Fruit fly (Drosophila melanogaster) whole organism, embryonic: Measurements from ENCODE around the gene CG2772.

Experiments used
- CG14860 ChIP-seq: fragments of 200-800 bp; sonication (Bioruptor generic); IDR thresholded peaks from 3 replicates; pipeline ENCODE4 v1.3.6; 2022; ENCODE audit warnings: missing biosample characterization, missing genetic modification characterization; ENCODE audit not compliant: partially characterized antibody
- CG15269 ChIP-seq: fragments of 200-800 bp; sonication (Bioruptor generic); optimal IDR thresholded peaks from 2 replicates; lab custom pipeline; 2018; ENCODE audit warnings: missing biosample characterization, mild to moderate bottlenecking, missing genetic modification characterization, moderate library complexity
- CG17359 ChIP-seq: fragments of 200-800 bp; sonication (Bioruptor generic); optimal IDR thresholded peaks from 3 replicates; lab custom pipeline; 2018; ENCODE audit warnings: missing biosample characterization, mild to moderate bottlenecking, missing genetic modification characterization, moderate library complexity
- CG17361 ChIP-seq: fragments of 200-800 bp; sonication (Bioruptor generic); IDR thresholded peaks from 3 replicates; pipeline ENCODE4 v1.3.6; 2022; ENCODE audit warnings: missing biosample characterization, missing genetic modification characterization
- CG17568 ChIP-seq: fragments of 200-800 bp; sonication (Bioruptor generic); optimal IDR thresholded peaks from 2 replicates; lab custom pipeline; 2018; ENCODE audit warnings: missing biosample characterization, mild to moderate bottlenecking, missing genetic modification characterization, moderate library complexity
- CG2202 ChIP-seq: fragments of 200-800 bp; sonication (Bioruptor generic); optimal IDR thresholded peaks from 2 replicates; lab custom pipeline; 2018; ENCODE audit warnings: missing biosample characterization, mild to moderate bottlenecking, missing genetic modification characterization
- CG2875 ChIP-seq: fragments of 200-800 bp; sonication (Bioruptor generic); optimal IDR thresholded peaks from 2 replicates; lab custom pipeline; 2017; ENCODE audit warnings: missing biosample characterization, mild to moderate bottlenecking, missing genetic modification characterization, missing genetic modification reagents
- CG33557 ChIP-seq: fragments of 200-800 bp; sonication (Bioruptor generic); optimal IDR thresholded peaks from 2 replicates; lab custom pipeline; 2019; ENCODE audit warnings: missing biosample characterization, mild to moderate bottlenecking, missing genetic modification characterization, moderate library complexity
- CG3838 ChIP-seq: fragments of 200-800 bp; sonication (Bioruptor generic); optimal IDR thresholded peaks from 3 replicates; lab custom pipeline; 2016; ENCODE audit warnings: missing biosample characterization, missing genetic modification characterization
- CG3847 ChIP-seq: fragments of 200-800 bp; sonication (Bioruptor generic); IDR thresholded peaks from 2 replicates; pipeline ENCODE4 v1.3.6; 2022; ENCODE audit warnings: missing biosample characterization, missing genetic modification characterization
- CG3995 ChIP-seq: fragments of 200-800 bp; sonication (Bioruptor generic); optimal IDR thresholded peaks from 3 replicates; lab custom pipeline; 2016; ENCODE audit warnings: missing biosample characterization, missing genetic modification characterization
- CG43689 ChIP-seq: fragments of 200-800 bp; sonication (Bioruptor generic); IDR thresholded peaks from 2 replicates; pipeline ENCODE4 v1.3.6; 2022; ENCODE audit warnings: missing biosample characterization, missing genetic modification characterization
- CG8089 ChIP-seq: fragments of 200-800 bp; sonication (Bioruptor generic); optimal IDR thresholded peaks from 3 replicates; lab custom pipeline; 2016; ENCODE audit warnings: missing biosample characterization, missing genetic modification characterization
- CG9727 ChIP-seq: fragments of 200-800 bp; sonication (Bioruptor generic); optimal IDR thresholded peaks from 3 replicates; lab custom pipeline; 2017; ENCODE audit warnings: missing biosample characterization, mild to moderate bottlenecking, missing genetic modification characterization
- CHES-1-like ChIP-seq: fragments of 200-800 bp; sonication (Bioruptor generic); optimal IDR thresholded peaks from 2 replicates; lab custom pipeline; 2016; ENCODE audit warnings: missing biosample characterization, missing genetic modification characterization
- Dad ChIP-seq: fragments of 200-800 bp; sonication (Bioruptor generic); optimal IDR thresholded peaks from 3 replicates; lab custom pipeline; 2016; ENCODE audit warnings: missing biosample characterization, missing genetic modification characterization
- Fer3 ChIP-seq: fragments of 200-800 bp; sonication (Bioruptor generic); optimal IDR thresholded peaks from 2 replicates; lab custom pipeline; 2018; ENCODE audit warnings: missing biosample characterization, mild to moderate bottlenecking, missing genetic modification characterization, moderate library complexity
- H15 ChIP-seq: fragments of 200-800 bp; sonication (Bioruptor generic); IDR thresholded peaks from 3 replicates; pipeline ENCODE4 v1.3.6; 2022; ENCODE audit warnings: missing biosample characterization, missing genetic modification characterization
- HmgZ ChIP-seq: fragments of 200-800 bp; sonication (Bioruptor generic); optimal IDR thresholded peaks from 2 replicates; lab custom pipeline; 2018; ENCODE audit warnings: missing biosample characterization, mild to moderate bottlenecking, missing genetic modification characterization
- Hsf ChIP-seq: fragments of 200-800 bp; sonication (Bioruptor generic); optimal IDR thresholded peaks from 3 replicates; lab custom pipeline; 2016; ENCODE audit warnings: missing biosample characterization, missing genetic modification characterization
- Kr ChIP-seq: fragments of 200-800 bp; sonication (Bioruptor generic); optimal IDR thresholded peaks from 2 replicates; lab custom pipeline; 2017; ENCODE audit warnings: missing biosample characterization, mild to moderate bottlenecking, missing genetic modification characterization
- MBD-R2 ChIP-seq: fragments of 200-800 bp; sonication (Bioruptor generic); IDR thresholded peaks from 2 replicates; pipeline ENCODE4 v1.3.6; 2022; ENCODE audit warnings: missing biosample characterization, missing genetic modification characterization
- Pdp1 ChIP-seq, 2 experiments: fragments of 200-800 bp; sonication (Bioruptor generic); optimal IDR thresholded peaks; 3 replicates each; lab custom pipeline; 2016; ENCODE audit warnings: missing biosample characterization in 2 of 2, missing genetic modification characterization in 2 of 2, mild to moderate bottlenecking in 1 of 2, moderate library complexity in 1 of 2
- Ptx1 ChIP-seq: fragments of 200-800 bp; sonication (Bioruptor generic); IDR thresholded peaks from 2 replicates; pipeline ENCODE4 v1.3.6; 2022; ENCODE audit warnings: missing biosample characterization, missing genetic modification characterization
- Rfx ChIP-seq: fragments of 200-800 bp; sonication (Bioruptor generic); IDR thresholded peaks from 2 replicates; pipeline ENCODE4 v1.3.6; 2022; ENCODE audit warnings: missing biosample characterization, missing genetic modification characterization
- Sox102F ChIP-seq: fragments of 200-800 bp; sonication (Bioruptor generic); optimal IDR thresholded peaks from 2 replicates; lab custom pipeline; 2018; ENCODE audit warnings: missing biosample characterization, mild to moderate bottlenecking, missing genetic modification characterization, moderate library complexity
- Usf ChIP-seq: fragments of 200-800 bp; sonication (Bioruptor generic); optimal IDR thresholded peaks from 2 replicates; lab custom pipeline; 2017; ENCODE audit warnings: missing genotype, missing biosample characterization, missing genetic modification characterization
- Vsx1 ChIP-seq: fragments of 200-800 bp; sonication (Bioruptor generic); optimal IDR thresholded peaks from 2 replicates; lab custom pipeline; 2017; ENCODE audit warnings: missing biosample characterization, mild to moderate bottlenecking, missing genetic modification characterization, missing genetic modification reagents
- bigmax ChIP-seq: fragments of 200-800 bp; sonication (Bioruptor generic); optimal IDR thresholded peaks from 2 replicates; lab custom pipeline; 2018; ENCODE audit warnings: missing biosample characterization, mild to moderate bottlenecking, missing genetic modification characterization
- chinmo ChIP-seq: fragments of 200-800 bp; sonication (Bioruptor generic); IDR thresholded peaks from 4 replicates; pipeline ENCODE4 v1.3.6; 2022; ENCODE audit warnings: missing biosample characterization, missing genetic modification characterization; ENCODE audit not compliant: partially characterized antibody
- cwo ChIP-seq: fragments of 200-800 bp; sonication (Bioruptor generic); optimal IDR thresholded peaks from 3 replicates; lab custom pipeline; 2017; ENCODE audit warnings: missing biosample characterization, missing genetic modification characterization, mild to moderate bottlenecking, moderate library complexity, missing genetic modification reagents
- dimm ChIP-seq: fragments of 200-800 bp; sonication (Bioruptor generic); IDR thresholded peaks from 2 replicates; pipeline ENCODE4 v1.3.6; 2022; ENCODE audit warnings: missing biosample characterization, missing genetic modification characterization
- ems ChIP-seq: fragments of 200-800 bp; sonication (Bioruptor generic); optimal IDR thresholded peaks from 3 replicates; lab custom pipeline; 2016; ENCODE audit warnings: missing biosample characterization, missing genetic modification characterization
- fd64A ChIP-seq: fragments of 200-800 bp; sonication (Bioruptor generic); optimal IDR thresholded peaks from 3 replicates; lab custom pipeline; 2018; ENCODE audit warnings: missing biosample characterization, mild to moderate bottlenecking, missing genetic modification characterization
- fd96Cb ChIP-seq: fragments of 200-800 bp; sonication (Bioruptor generic); optimal IDR thresholded peaks from 2 replicates; lab custom pipeline; 2018; ENCODE audit warnings: missing biosample characterization, mild to moderate bottlenecking, missing genetic modification characterization, moderate library complexity
- gcm ChIP-seq: fragments of 200-800 bp; sonication (Bioruptor generic); optimal IDR thresholded peaks from 2 replicates; lab custom pipeline; 2019; ENCODE audit warnings: missing biosample characterization, mild to moderate bottlenecking, missing genetic modification characterization, moderate library complexity
- grau ChIP-seq: fragments of 200-800 bp; optimal IDR thresholded peaks from 3 replicates; lab custom pipeline; 2019; ENCODE audit warnings: missing biosample characterization, mild to moderate bottlenecking, missing genetic modification characterization, moderate library complexity
- h ChIP-seq: fragments of >200 bp; optimal IDR thresholded peaks from 2 replicates; lab custom pipeline; 2017
- hkb ChIP-seq, 2 experiments: fragments of 200-800 bp in 1 of 2; fragments of >200 bp in 1 of 2; sonication (Bioruptor generic) in 1 of 2; IDR thresholded peaks in 1 of 2; optimal IDR thresholded peaks in 1 of 2; 2 replicates each; pipeline versions ENCODE4 v1.3.6 to Lab custom; 2017 to 2022; ENCODE audit warnings: missing biosample characterization in 1 of 2, missing genetic modification characterization in 1 of 2
- jigr1 ChIP-seq: fragments of 200-800 bp; sonication (Bioruptor generic); IDR thresholded peaks from 3 replicates; pipeline ENCODE4 v1.3.6; 2022; ENCODE audit warnings: missing biosample characterization, missing genetic modification characterization
- ken ChIP-seq: fragments of 200-800 bp; sonication (Bioruptor generic); IDR thresholded peaks from 3 replicates; pipeline ENCODE4 v1.3.6; 2022; ENCODE audit warnings: missing biosample characterization, missing genetic modification characterization
- knrl ChIP-seq: fragments of 200-800 bp; sonication (Bioruptor generic); IDR thresholded peaks from 3 replicates; pipeline ENCODE4 v1.3.6; 2022; ENCODE audit warnings: missing biosample characterization, missing genetic modification characterization; ENCODE audit not compliant: partially characterized antibody
- maf-S ChIP-seq: fragments of 200-800 bp; sonication (Bioruptor generic); optimal IDR thresholded peaks from 2 replicates; lab custom pipeline; 2016; ENCODE audit warnings: missing biosample characterization, missing genetic modification characterization
- onecut ChIP-seq: fragments of 200-800 bp; sonication (Bioruptor generic); IDR thresholded peaks from 2 replicates; pipeline ENCODE4 v1.3.6; 2022; ENCODE audit warnings: missing biosample characterization, missing genetic modification characterization
- pho ChIP-seq: fragments of 200-800 bp; sonication (Bioruptor generic); optimal IDR thresholded peaks from 2 replicates; lab custom pipeline; 2016; ENCODE audit warnings: missing biosample characterization, missing genetic modification characterization
- repo ChIP-seq: fragments of 200-800 bp; sonication (Bioruptor generic); optimal IDR thresholded peaks from 2 replicates; lab custom pipeline; 2016; ENCODE audit warnings: missing biosample characterization, missing genetic modification characterization
- seq ChIP-seq: fragments of 200-800 bp; sonication (Bioruptor generic); IDR thresholded peaks from 2 replicates; pipeline ENCODE4 v1.3.6; 2022; ENCODE audit warnings: missing biosample characterization, missing genetic modification characterization
- sim ChIP-seq: fragments of 200-800 bp; sonication (Bioruptor generic); IDR thresholded peaks from 2 replicates; pipeline ENCODE4 v1.3.6; 2022; ENCODE audit warnings: missing biosample characterization, missing genetic modification characterization
- tap ChIP-seq: fragments of 200-800 bp; optimal IDR thresholded peaks from 3 replicates; lab custom pipeline; 2019; ENCODE audit warnings: missing biosample characterization, mild to moderate bottlenecking, missing genetic modification characterization, moderate library complexity
- twi ChIP-seq: fragments of 200-800 bp; optimal IDR thresholded peaks from 2 replicates; lab custom pipeline; 2019; ENCODE audit warnings: missing biosample characterization, mild to moderate bottlenecking, missing genetic modification characterization, moderate library complexity
- vvl ChIP-seq: fragments of 200-800 bp; sonication (Bioruptor generic); IDR thresholded peaks from 2 replicates; pipeline ENCODE4 v1.3.6; 2022; ENCODE audit warnings: missing biosample characterization, missing genetic modification characterization

CG2772 gene

DNA sequence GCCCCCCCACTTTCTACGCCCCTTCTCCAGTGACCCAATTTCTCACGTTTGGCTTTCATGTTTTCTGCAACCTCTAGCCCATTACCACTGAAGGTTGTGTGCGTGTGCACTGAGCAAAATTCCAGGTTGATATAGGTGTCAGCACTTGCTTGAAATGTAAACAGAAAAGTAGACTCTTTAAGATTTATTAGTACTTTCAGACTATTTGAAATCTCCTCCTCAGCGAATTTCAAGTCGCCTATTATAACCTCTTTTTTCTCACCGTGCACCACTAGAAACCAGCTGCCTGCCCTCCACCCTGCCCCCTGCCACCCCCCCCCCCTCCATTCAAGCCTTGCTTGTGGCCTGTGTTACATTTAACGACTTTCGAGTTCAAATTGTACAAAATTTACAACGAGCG lies 10.7 kb upstream of the CG2772 start (continued):
- TF ChIP-seq chinmo = no peak
- TF ChIP-seq CG9727 (GFP tag; lab: Kevin White, UChicago) = peak; percentile 32
- TF ChIP-seq dimm (GFP tag; lab: Robert Waterston, UW) = no peak
- no peak for TF ChIP-seq CG33557 (GFP tag; lab: Kevin White, UChicago)
- peak; percentile 60 for TF ChIP-seq Sox102F (GFP tag; lab: Kevin White, UChicago)
- TF ChIP-seq bigmax = no peak
- no peak for TF ChIP-seq CHES-1-like (GFP tag; lab: Kevin White, UChicago)
- no peak for TF ChIP-seq Fer3 (tag; lab: Kevin White, UChicago)
- TF ChIP-seq CG14860 (GFP tag; lab: Robert Waterston, UW) = no peak
- no peak for TF ChIP-seq tap
- TF ChIP-seq cwo (GFP tag; lab: Kevin White, UChicago) = no peak
- peak; percentile 72 for TF ChIP-seq H15 (GFP tag; lab: Robert Waterston, UW)
- peak; percentile 62 for TF ChIP-seq vvl
- no peak for TF ChIP-seq h (lab: Kevin White, UChicago)
- peak; percentile 59 for TF ChIP-seq CG17359 (tag; lab: Kevin White, UChicago)
- TF ChIP-seq fd64A = no peak
- TF ChIP-seq CG2875 (GFP tag; lab: Kevin White, UChicago) = peak; percentile 20
- TF ChIP-seq CG3847 (GFP tag; lab: Robert Waterston, UW) = no peak; the same call in 1 of the 2 replicates
- no peak for TF ChIP-seq Dad (GFP tag; lab: Kevin White, UChicago)
- TF ChIP-seq Pdp1 (GFP tag; optimal IDR thresholded peaks at IDR 0.05; lab: Kevin White, UChicago) = peak in 1 of 2 experiments; percentile 33
- no peak for TF ChIP-seq Usf
- TF ChIP-seq Ptx1 (GFP tag; lab: Robert Waterston, UW) = peak; percentile 60
- TF ChIP-seq CG17361 = peak; percentile 49; the same call in 1 of the 3 replicates
- TF ChIP-seq CG8089 (GFP tag; lab: Kevin White, UChicago) = no peak
- peak; percentile 59 for TF ChIP-seq onecut (GFP tag; lab: Robert Waterston, UW)
- no peak for TF ChIP-seq CG43689 (GFP tag; lab: Robert Waterston, UW)
- no peak for TF ChIP-seq Vsx1 (GFP tag; lab: Kevin White, UChicago)
- no peak for TF ChIP-seq CG17568 (GFP tag; lab: Kevin White, UChicago)
- no peak for TF ChIP-seq Kr
- TF ChIP-seq HmgZ (tag; lab: Kevin White, UChicago) = no peak
- TF ChIP-seq Rfx (GFP tag; lab: Robert Waterston, UW) = peak; percentile 52; the same call in 1 of the 2 replicates
- TF ChIP-seq CG3838 = no peak
- no peak for TF ChIP-seq twi (tag; lab: Kevin White, UChicago)
- no peak for TF ChIP-seq ems
- no peak for TF ChIP-seq hkb (optimal IDR thresholded peaks at IDR 0.05; lab: Kevin White, UChicago)
- peak; percentile 67 for TF ChIP-seq hkb (GFP tag; IDR thresholded peaks at IDR 0.05; lab: Robert Waterston, UW)
- TF ChIP-seq grau (tag; lab: Kevin White, UChicago) = peak; percentile 41
- TF ChIP-seq jigr1 (GFP tag; lab: Robert Waterston, UW) = no peak
- peak; percentile 51; the same call in 1 of the 3 replicates for TF ChIP-seq ken (GFP tag; lab: Robert Waterston, UW)
- TF ChIP-seq sim (GFP tag; lab: Robert Waterston, UW) = no peak
- TF ChIP-seq pho (GFP tag; lab: Kevin White, UChicago) = no peak
- no peak for TF ChIP-seq gcm (GFP tag; lab: Kevin White, UChicago)
- peak; percentile 41 for TF ChIP-seq CG15269
- no peak for TF ChIP-seq CG2202 (tag; lab: Kevin White, UChicago)
- no peak for TF ChIP-seq knrl (GFP tag; lab: Robert Waterston, UW)
- no peak for TF ChIP-seq maf-S (GFP tag; lab: Kevin White, UChicago)
- peak; percentile 53 for TF ChIP-seq fd96Cb (tag; lab: Kevin White, UChicago)
- no peak for TF ChIP-seq Hsf (GFP tag; lab: Kevin White, UChicago)
- no peak; the same call in 1 of the 2 replicates for TF ChIP-seq MBD-R2 (GFP tag; lab: Robert Waterston, UW)
- TF ChIP-seq seq (GFP tag; lab: Robert Waterston, UW) = no peak
- no peak for TF ChIP-seq CG3995
- no peak for TF ChIP-seq repo (GFP tag; lab: Kevin White, UChicago)
